Fruit fly (Drosophila melanogaster) whole organism, pupa: ENCODE data around the gene G6P.
A peak's percentile ranks its signal among the peaks of the same experiment; 100 is the strongest.

Experiments used
- CG10348 ChIP-seq: fragments of 200-800 bp; sonication (Bioruptor generic); IDR thresholded peaks from 2 replicates; pipeline ENCODE4 v1.3.6; 2022; ENCODE audit warnings: missing biosample characterization, missing genetic modification characterization
- CG12605 ChIP-seq: fragments of 200-800 bp; sonication (Bioruptor generic); IDR thresholded peaks from 2 replicates; pipeline ENCODE4 v1.3.6; 2022; ENCODE audit warnings: missing biosample characterization, missing genetic modification characterization
- CG13204 ChIP-seq: fragments of 200-800 bp; sonication (Bioruptor generic); optimal IDR thresholded peaks from 2 replicates; lab custom pipeline; 2018; ENCODE audit warnings: missing biosample characterization, mild to moderate bottlenecking, missing genetic modification characterization, moderate library complexity
- CG14655 ChIP-seq: fragments of 200-800 bp; sonication (Bioruptor generic); optimal IDR thresholded peaks from 3 replicates; lab custom pipeline; 2017; ENCODE audit warnings: mild to moderate bottlenecking, missing biosample characterization, missing genetic modification reagents, missing genetic modification characterization
- CG15710 ChIP-seq: fragments of 200-800 bp; sonication (Bioruptor generic); optimal IDR thresholded peaks from 2 replicates; lab custom pipeline; 2018; ENCODE audit warnings: missing biosample characterization, mild to moderate bottlenecking, missing genetic modification characterization, moderate library complexity
- CG17806 ChIP-seq: fragments of 200-800 bp; sonication (Bioruptor generic); optimal IDR thresholded peaks from 2 replicates; lab custom pipeline; 2018; ENCODE audit warnings: missing biosample characterization, mild to moderate bottlenecking, missing genetic modification characterization, moderate library complexity
- CG32121 ChIP-seq: fragments of 200-800 bp; sonication (Bioruptor generic); IDR thresholded peaks from 2 replicates; pipeline ENCODE4 v1.3.6; 2022; ENCODE audit warnings: missing biosample characterization, missing genetic modification characterization
- CG34367 ChIP-seq: fragments of 200-800 bp; sonication (Bioruptor generic); optimal IDR thresholded peaks from 2 replicates; lab custom pipeline; 2018; ENCODE audit warnings: missing biosample characterization, mild to moderate bottlenecking, missing genetic modification characterization
- CG4496 ChIP-seq: fragments of 200-800 bp; sonication (Bioruptor generic); IDR thresholded peaks from 3 replicates; pipeline ENCODE4 v1.3.6; 2022; ENCODE audit warnings: missing biosample characterization, missing genetic modification characterization
- CG8159 ChIP-seq: fragments of 200-800 bp; sonication (Bioruptor generic); optimal IDR thresholded peaks from 3 replicates; lab custom pipeline; 2018; ENCODE audit warnings: missing biosample characterization, mild to moderate bottlenecking, missing genetic modification characterization, moderate library complexity
- CG8301 ChIP-seq: fragments of 200-800 bp; sonication (Bioruptor generic); optimal IDR thresholded peaks from 2 replicates; lab custom pipeline; 2018; ENCODE audit warnings: missing biosample characterization, mild to moderate bottlenecking, missing genetic modification characterization
- CG9948 ChIP-seq: fragments of 200-800 bp; sonication (Bioruptor generic); optimal IDR thresholded peaks from 2 replicates; lab custom pipeline; 2018; ENCODE audit warnings: missing biosample characterization, mild to moderate bottlenecking, missing genetic modification characterization, moderate library complexity
- D1 ChIP-seq: fragments of 200-800 bp; sonication (Bioruptor generic); optimal IDR thresholded peaks from 2 replicates; lab custom pipeline; 2018; ENCODE audit warnings: missing biosample characterization, mild to moderate bottlenecking, missing genetic modification characterization, moderate library complexity
- EcR ChIP-seq: fragments of 200-800 bp; sonication (Bioruptor generic); optimal IDR thresholded peaks from 3 replicates; lab custom pipeline; 2019; ENCODE audit warnings: missing biosample characterization, missing genetic modification characterization, mild to moderate bottlenecking, moderate library complexity, missing genetic modification reagents
- Ets98B ChIP-seq: fragments of 200-800 bp; sonication (Bioruptor generic); IDR thresholded peaks from 2 replicates; pipeline ENCODE4 v1.3.6; 2022; ENCODE audit warnings: missing biosample characterization, missing genetic modification characterization
- Pif1A ChIP-seq: fragments of 200-800 bp; sonication (Bioruptor generic); optimal IDR thresholded peaks from 3 replicates; lab custom pipeline; 2016; ENCODE audit warnings: missing biosample characterization, missing genetic modification characterization
- Pif1B ChIP-seq: fragments of 200-800 bp; sonication (Bioruptor generic); optimal IDR thresholded peaks from 3 replicates; lab custom pipeline; 2016; ENCODE audit warnings: missing biosample characterization, missing genetic modification characterization
- Snoo ChIP-seq: fragments of 200-800 bp; sonication (Bioruptor generic); optimal IDR thresholded peaks from 3 replicates; lab custom pipeline; 2017; ENCODE audit warnings: missing biosample characterization, mild to moderate bottlenecking, missing genetic modification characterization, inconsistent platforms
- fd96Ca ChIP-seq: fragments of 200-800 bp; sonication (Bioruptor generic); IDR thresholded peaks from 3 replicates; pipeline ENCODE4 v1.3.6; 2022; ENCODE audit warnings: missing biosample characterization, missing genetic modification characterization
- gl ChIP-seq: fragments of 200-800 bp; sonication (Bioruptor generic); optimal IDR thresholded peaks from 2 replicates; lab custom pipeline; 2018; ENCODE audit warnings: missing biosample characterization, mild to moderate bottlenecking, missing genetic modification characterization
- rn ChIP-seq: fragments of 200-800 bp; sonication (Bioruptor generic); IDR thresholded peaks from 2 replicates; pipeline ENCODE4 v1.3.6; 2022; ENCODE audit warnings: missing biosample characterization, missing genetic modification characterization

Gene G6P

DNA sequence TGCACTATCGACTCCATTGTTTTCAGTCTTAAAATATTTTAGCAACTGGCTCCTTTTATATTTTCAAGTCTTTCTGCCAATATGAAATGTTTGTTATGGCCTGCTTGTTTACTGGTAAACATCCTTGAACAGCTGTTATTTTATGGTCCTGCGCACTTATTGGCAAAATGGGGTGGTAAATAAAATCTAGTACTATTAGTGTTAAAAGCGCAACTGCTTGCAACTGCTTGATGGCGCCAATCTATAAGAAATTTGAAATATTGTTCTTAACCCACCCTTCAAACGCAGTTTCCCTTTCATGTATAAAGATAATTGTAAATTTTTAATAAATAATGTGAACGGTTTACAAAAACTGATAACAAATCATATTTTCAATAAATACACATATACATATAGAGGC lies at the start of gene G6P:
G6P (minus strand) TSS at position 88 of the 400 bp plus-strand sequence.
- TF ChIP-seq Pif1B (GFP tag; lab: Kevin White, UChicago) (no peak), CG4496 (no peak), EcR (no peak), CG32121 (no peak), CG9948 (tag; lab: Kevin White, UChicago) (no peak), fd96Ca (GFP tag; lab: Robert Waterston, UW) (no peak), CG17806 (tag; lab: Kevin White, UChicago) (no peak), gl (tag; lab: Kevin White, UChicago) (no peak), CG10348 (GFP tag; lab: Robert Waterston, UW) (no peak), Ets98B (GFP tag; lab: Robert Waterston, UW) (no peak), CG8159 (no peak), CG13204 (GFP tag; lab: Kevin White, UChicago) (no peak), CG15710 (tag; lab: Kevin White, UChicago) (no peak), rn (no peak), CG8301 (tag; lab: Kevin White, UChicago) (no peak), CG12605 (no peak)

DNA sequence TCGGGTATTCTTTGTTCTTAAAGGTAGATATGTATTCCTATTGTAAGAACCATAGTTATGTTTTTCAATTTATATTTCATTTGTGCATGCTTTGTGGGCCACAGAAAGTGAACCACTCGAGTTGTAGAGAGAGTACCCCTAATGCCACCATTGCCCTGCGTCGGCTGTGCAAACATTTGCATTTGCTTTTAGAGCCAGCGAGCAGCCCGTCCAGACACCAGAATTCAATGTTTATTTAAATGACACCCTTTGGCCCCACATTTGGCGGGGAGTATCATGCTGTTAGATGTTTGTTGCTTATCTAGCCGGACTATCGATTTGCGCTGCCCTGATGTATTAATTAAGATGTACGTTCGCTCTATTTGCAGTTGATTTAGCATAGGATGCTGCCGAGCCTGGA lies 49.0 kb upstream of the G6P start:
- no peak for TF ChIP-seq CG9948 (tag; lab: Kevin White, UChicago)
- TF ChIP-seq CG34367 (tag; lab: Kevin White, UChicago), result no peak
- TF ChIP-seq CG8301 (tag; lab: Kevin White, UChicago), result no peak
- no peak for TF ChIP-seq CG14655 (GFP tag; lab: Kevin White, UChicago)
- no peak for TF ChIP-seq Pif1A (GFP tag; lab: Kevin White, UChicago)
- TF ChIP-seq, all 21 proteins: peak for 0

DNA sequence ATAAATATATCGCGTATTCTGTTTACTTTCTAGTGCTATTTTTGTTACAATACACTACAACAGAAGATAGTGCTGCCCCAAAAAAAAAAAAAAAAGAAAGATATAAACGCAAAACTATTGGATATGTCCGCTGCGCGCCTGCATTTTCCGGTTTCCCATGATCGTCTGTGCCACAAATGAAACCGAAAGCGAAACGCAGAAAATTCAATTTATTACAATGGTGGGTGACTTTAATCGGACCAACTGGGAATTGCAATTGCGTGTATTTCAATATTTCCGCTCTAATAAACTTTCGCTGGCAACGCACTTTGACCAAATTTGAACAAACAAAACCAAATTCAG lies 47.0 kb upstream of the G6P start:
- TF ChIP-seq CG9948 (tag; lab: Kevin White, UChicago) (no peak), gl (tag; lab: Kevin White, UChicago) (no peak), Pif1B (GFP tag; lab: Kevin White, UChicago) (no peak), CG10348 (GFP tag; lab: Robert Waterston, UW) (no peak), CG8159 (no peak), CG34367 (tag; lab: Kevin White, UChicago) (no peak), Snoo (tag; lab: Kevin White, UChicago) (no peak), CG15710 (tag; lab: Kevin White, UChicago) (no peak), CG4496 (no peak), D1 (tag; lab: Kevin White, UChicago) (no peak), CG17806 (tag; lab: Kevin White, UChicago) (no peak), Ets98B (GFP tag; lab: Robert Waterston, UW) (no peak), CG12605 (no peak), Pif1A (GFP tag; lab: Kevin White, UChicago) (no peak), rn (no peak), CG32121 (no peak), EcR (no peak), CG14655 (GFP tag; lab: Kevin White, UChicago) (no peak)
- TF ChIP-seq, all 21 proteins: peak for 0

DNA sequence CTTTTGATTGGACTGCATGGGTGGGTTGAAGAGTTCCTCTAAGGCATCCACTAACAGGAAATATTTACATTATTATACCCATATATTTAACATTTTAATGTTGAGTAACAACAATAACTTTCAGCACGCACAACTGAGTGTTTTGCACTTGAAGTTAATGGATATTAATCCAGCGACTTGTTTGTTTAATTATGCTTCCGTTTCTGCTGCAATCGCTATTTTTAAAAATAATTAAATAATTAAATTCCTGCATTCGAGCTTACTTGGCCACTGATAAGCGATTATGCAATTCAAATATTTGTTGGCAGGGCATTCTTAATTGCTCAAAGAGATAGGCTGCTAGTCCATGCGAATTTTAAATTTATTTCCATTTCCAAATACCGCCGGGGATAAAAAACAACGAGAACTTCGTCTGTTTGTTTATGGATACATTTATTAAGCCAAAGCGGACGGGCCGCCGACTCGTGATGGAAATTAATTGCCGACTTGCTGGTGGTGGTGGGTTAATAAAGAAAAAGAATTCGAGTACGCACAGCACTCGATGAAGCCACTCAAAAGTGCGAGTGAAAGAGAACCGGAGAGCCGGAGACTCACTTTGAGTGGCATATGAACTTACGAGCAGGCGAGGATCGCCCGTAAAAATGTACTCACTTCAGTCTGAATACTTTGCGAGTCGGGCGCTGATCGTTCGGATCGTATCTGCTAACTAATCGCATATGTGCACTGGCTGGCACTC lies 46.5 kb upstream of the G6P start:
- peak; percentile 41 for TF ChIP-seq gl (tag; lab: Kevin White, UChicago)
- no peak for TF ChIP-seq Snoo (tag; lab: Kevin White, UChicago)
- TF ChIP-seq CG4496, result peak; percentile 68
- no peak for TF ChIP-seq CG13204 (GFP tag; lab: Kevin White, UChicago)
- TF ChIP-seq Pif1A (GFP tag; lab: Kevin White, UChicago), result peak; percentile 45
- TF ChIP-seq CG34367 (tag; lab: Kevin White, UChicago), result no peak
- TF ChIP-seq CG8301 (tag; lab: Kevin White, UChicago), result peak; percentile 44
- no peak for TF ChIP-seq CG15710 (tag; lab: Kevin White, UChicago)
- TF ChIP-seq Pif1B (GFP tag; lab: Kevin White, UChicago), result peak; percentile 48
- peak; percentile 75 for TF ChIP-seq fd96Ca (GFP tag; lab: Robert Waterston, UW)
- TF ChIP-seq CG32121, result peak; percentile 58
- TF ChIP-seq rn, result no peak
- TF ChIP-seq CG14655 (GFP tag; lab: Kevin White, UChicago), result peak; percentile 46
- peak; percentile 58 for TF ChIP-seq Ets98B (GFP tag; lab: Robert Waterston, UW)
- TF ChIP-seq CG9948 (tag; lab: Kevin White, UChicago), result peak; percentile 19
- peak; percentile 20 for TF ChIP-seq EcR
- TF ChIP-seq CG8159, result peak; percentile 21
- TF ChIP-seq CG12605, result no peak; the same call in 1 of the 2 replicates
- no peak for TF ChIP-seq D1 (tag; lab: Kevin White, UChicago)
- TF ChIP-seq CG10348 (GFP tag; lab: Robert Waterston, UW), result no peak
- TF ChIP-seq CG17806 (tag; lab: Kevin White, UChicago), result peak; percentile 7

DNA sequence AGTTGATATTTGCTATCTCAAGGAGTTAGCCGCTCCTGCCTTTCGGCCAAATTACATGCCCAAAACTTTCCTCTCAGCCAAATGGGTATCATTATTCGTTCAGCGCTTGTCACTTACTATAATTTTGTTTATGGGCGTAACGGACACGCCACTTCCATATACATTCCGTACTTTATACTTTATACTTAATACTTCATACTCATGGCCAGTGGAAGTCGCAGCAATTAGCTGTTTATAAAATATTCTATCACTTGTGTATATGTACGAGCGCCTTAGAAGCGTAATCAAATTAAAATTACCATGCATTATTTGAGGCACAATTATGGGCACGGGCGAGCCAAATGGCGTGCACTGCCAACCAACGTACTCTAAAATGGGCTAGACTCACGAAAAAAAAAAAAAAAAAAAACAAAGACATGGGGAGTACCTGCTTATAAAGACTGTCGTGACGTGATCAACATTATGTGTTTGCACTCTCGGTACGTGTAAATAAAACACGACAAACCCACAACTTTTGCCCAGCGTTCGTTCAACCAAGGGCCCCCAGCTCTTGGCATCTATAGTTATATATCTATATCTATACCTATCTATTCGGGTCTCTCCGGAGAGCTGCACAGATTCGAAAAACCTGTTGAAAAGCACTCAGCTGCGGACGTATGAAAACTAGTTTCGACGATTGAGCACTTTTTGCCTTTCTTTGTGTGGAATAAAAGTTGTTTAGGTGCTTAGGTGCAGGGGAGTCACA lies 45.8 kb upstream of the G6P start:
- peak; percentile 92 for TF ChIP-seq EcR
- no peak for TF ChIP-seq CG17806 (tag; lab: Kevin White, UChicago)
- TF ChIP-seq rn, result no peak
- TF ChIP-seq CG32121, result 0 out of 2 replicates have a peak, but pooled peaks have one; percentile 31
- TF ChIP-seq CG8159, result no peak
- TF ChIP-seq Pif1A (GFP tag; lab: Kevin White, UChicago), result no peak
- TF ChIP-seq CG34367 (tag; lab: Kevin White, UChicago), result no peak
- peak; percentile 25; the same call in 1 of the 3 replicates for TF ChIP-seq fd96Ca (GFP tag; lab: Robert Waterston, UW)
